Worm (Caenorhabditis elegans) whole organism, early embryonic: Measurements from ENCODE around the gene irld-51.

Source experiments
- ama-1 ChIP-seq: fragments of 150-350 bp; optimal IDR thresholded peaks from 2 replicates; lab custom pipeline; 2014
- flt-1 ChIP-seq: fragments of 200-800 bp; sonication (Bioruptor generic); IDR thresholded peaks from 2 replicates; pipeline ENCODE4 v1.3.6; 2022; ENCODE audit warnings: missing genetic modification characterization, missing compliant biosample characterization
- hmbx-1 ChIP-seq: sonication (generic microtip); optimal IDR thresholded peaks from 2 replicates; lab custom pipeline; 2016; ENCODE audit warnings: mild to moderate bottlenecking, missing genetic modification characterization, missing compliant biosample characterization
- hmg-4 ChIP-seq: fragments of 200-800 bp; sonication (Bioruptor generic); optimal IDR thresholded peaks from 2 replicates; lab custom pipeline; 2018; ENCODE audit warnings: mild to moderate bottlenecking, missing genetic modification characterization, missing compliant biosample characterization
- hnd-1 ChIP-seq: sonication (generic microtip); optimal IDR thresholded peaks from 2 replicates; lab custom pipeline; 2016; ENCODE audit warnings: missing genetic modification characterization, missing compliant biosample characterization
- scrt-1 ChIP-seq: fragments of 200-800 bp; sonication (Bioruptor generic); IDR thresholded peaks from 2 replicates; pipeline ENCODE4 v1.3.6; 2022; ENCODE audit warnings: missing genetic modification characterization, missing compliant biosample characterization
- tbx-37 ChIP-seq: fragments of 200-800 bp; sonication (Bioruptor generic); conservative IDR thresholded peaks from 2 replicates; pipeline ENCODE4 v1.3.6; 2022; ENCODE audit warnings: missing genetic modification reagents, missing genetic modification characterization, missing compliant biosample characterization

ce11 chrII:2965215-2965998 lies 12.9 kb upstream of the irld-51 start:
- TF ChIP-seq hmbx-1 (tag; lab: Kevin White, UChicago): no peak
- TF ChIP-seq scrt-1: no peak
- no peak for TF ChIP-seq hmg-4
- no peak for TF ChIP-seq tbx-37 (GFP tag; lab: Robert Waterston, UW)
- TF ChIP-seq hnd-1 (tag; lab: Kevin White, UChicago): no peak
- TF ChIP-seq flt-1 (GFP tag; lab: Robert Waterston, UW): no peak
- TF ChIP-seq ama-1 (lab: Kevin White, UChicago): no peak
